Fruit fly (Drosophila melanogaster) whole organism, embryonic: Measurements from ENCODE around the gene Sbp2.

Experiments
- B-H1 ChIP-seq: fragments of 200-800 bp; sonication (Bioruptor generic); IDR thresholded peaks from 3 replicates; pipeline ENCODE4 v1.3.6; 2022; ENCODE audit warnings: missing biosample characterization, missing genetic modification characterization
- CG10274 ChIP-seq: fragments of 200-800 bp; sonication (Bioruptor generic); optimal IDR thresholded peaks from 3 replicates; lab custom pipeline; 2017; ENCODE audit warnings: missing biosample characterization, mild to moderate bottlenecking, missing genetic modification characterization
- CG10565 ChIP-seq: fragments of 200-800 bp; sonication (Bioruptor generic); optimal IDR thresholded peaks from 3 replicates; lab custom pipeline; 2016; ENCODE audit warnings: missing biosample characterization, mild to moderate bottlenecking, missing genetic modification characterization
- CG11696 ChIP-seq: fragments of 200-800 bp; sonication (Bioruptor generic); IDR thresholded peaks from 2 replicates; pipeline ENCODE4 v1.3.6; 2022; ENCODE audit warnings: missing biosample characterization, missing genetic modification characterization
- CG1233 ChIP-seq: fragments of 200-800 bp; sonication (Bioruptor generic); optimal IDR thresholded peaks from 4 replicates; lab custom pipeline; 2018; ENCODE audit warnings: missing biosample characterization, mild to moderate bottlenecking, missing genetic modification characterization
- CG12744 ChIP-seq: fragments of 200-800 bp; sonication (Bioruptor generic); optimal IDR thresholded peaks from 2 replicates; lab custom pipeline; 2016; ENCODE audit warnings: missing biosample characterization, missing genetic modification characterization
- CG13624 ChIP-seq: fragments of 200-800 bp; sonication (Bioruptor generic); optimal IDR thresholded peaks from 2 replicates; lab custom pipeline; 2016; ENCODE audit warnings: missing biosample characterization, missing genetic modification characterization
- CG14710 ChIP-seq: fragments of 200-800 bp; sonication (Bioruptor generic); optimal IDR thresholded peaks from 3 replicates; lab custom pipeline; 2019; ENCODE audit warnings: missing biosample characterization, mild to moderate bottlenecking, missing genetic modification characterization, moderate library complexity
- CG17568 ChIP-seq: fragments of 200-800 bp; sonication (Bioruptor generic); optimal IDR thresholded peaks from 2 replicates; lab custom pipeline; 2018; ENCODE audit warnings: missing biosample characterization, mild to moderate bottlenecking, missing genetic modification characterization, moderate library complexity
- CG2116 ChIP-seq: fragments of 200-800 bp; sonication (Bioruptor generic); optimal IDR thresholded peaks from 3 replicates; lab custom pipeline; 2018; ENCODE audit warnings: missing biosample characterization, mild to moderate bottlenecking, missing genetic modification characterization
- CG2202 ChIP-seq: fragments of 200-800 bp; sonication (Bioruptor generic); optimal IDR thresholded peaks from 2 replicates; lab custom pipeline; 2018; ENCODE audit warnings: missing biosample characterization, mild to moderate bottlenecking, missing genetic modification characterization
- CG2712 ChIP-seq: fragments of 200-800 bp; optimal IDR thresholded peaks from 3 replicates; lab custom pipeline; 2019; ENCODE audit warnings: missing biosample characterization, mild to moderate bottlenecking, missing genetic modification characterization, moderate library complexity
- CG31365 ChIP-seq: fragments of 200-800 bp; sonication (Bioruptor generic); optimal IDR thresholded peaks from 2 replicates; lab custom pipeline; 2018; ENCODE audit warnings: missing biosample characterization, mild to moderate bottlenecking, missing genetic modification characterization
- CG43689 ChIP-seq: fragments of 200-800 bp; sonication (Bioruptor generic); IDR thresholded peaks from 2 replicates; pipeline ENCODE4 v1.3.6; 2022; ENCODE audit warnings: missing biosample characterization, missing genetic modification characterization
- CG7556 ChIP-seq: fragments of 200-800 bp; sonication (Bioruptor generic); optimal IDR thresholded peaks from 2 replicates; lab custom pipeline; 2017; ENCODE audit warnings: missing biosample characterization, mild to moderate bottlenecking, missing genetic modification characterization
- CG7928 ChIP-seq: fragments of 200-800 bp; sonication (Bioruptor generic); optimal IDR thresholded peaks from 2 replicates; lab custom pipeline; 2017; ENCODE audit warnings: missing biosample characterization, mild to moderate bottlenecking, missing genetic modification characterization
- CG8281 ChIP-seq: fragments of 200-800 bp; sonication (Bioruptor generic); optimal IDR thresholded peaks from 2 replicates; lab custom pipeline; 2018; ENCODE audit warnings: missing biosample characterization, mild to moderate bottlenecking, missing genetic modification characterization, moderate library complexity
- CG8290 ChIP-seq, 3 experiments: fragments of 200-800 bp; sonication (Bioruptor generic); optimal IDR thresholded peaks; 2 replicates each; lab custom pipeline; 2016 to 2019; ENCODE audit warnings: missing biosample characterization in 3 of 3, missing genetic modification characterization in 3 of 3, mild to moderate bottlenecking in 2 of 3, moderate library complexity in 1 of 3
- CG8944 ChIP-seq: fragments of 200-800 bp; sonication (Bioruptor generic); optimal IDR thresholded peaks from 3 replicates; lab custom pipeline; 2016; ENCODE audit warnings: missing biosample characterization, missing genetic modification characterization
- D ChIP-seq, 2 experiments: fragments of 200-800 bp in 1 of 2; fragments of >200 bp in 1 of 2; sonication (Bioruptor generic) in 1 of 2; optimal IDR thresholded peaks; 2 replicates in 1 of 2; 3 replicates in 1 of 2; lab custom pipeline; 2017; ENCODE audit warnings: mild to moderate bottlenecking in 1 of 2, missing biosample characterization in 1 of 2, missing genetic modification characterization in 1 of 2, missing genetic modification reagents in 1 of 2
- Dip2 ChIP-seq: fragments of 200-800 bp; sonication (Bioruptor generic); IDR thresholded peaks from 2 replicates; pipeline ENCODE4 v1.3.6; 2022; ENCODE audit warnings: missing biosample characterization, missing genetic modification characterization
- Dip3 ChIP-seq: fragments of 200-800 bp; sonication (Bioruptor generic); optimal IDR thresholded peaks from 3 replicates; lab custom pipeline; 2016; ENCODE audit warnings: missing biosample characterization, missing genetic modification characterization
- E2f1 ChIP-seq: fragments of 200-800 bp; sonication (Bioruptor generic); IDR thresholded peaks from 2 replicates; pipeline ENCODE4 v1.3.6; 2022; ENCODE audit warnings: missing biosample characterization, missing genetic modification characterization
- Fer2 ChIP-seq: fragments of 200-800 bp; sonication (Bioruptor generic); optimal IDR thresholded peaks from 2 replicates; lab custom pipeline; 2018; ENCODE audit warnings: missing biosample characterization, mild to moderate bottlenecking, missing genetic modification characterization, moderate library complexity
- HLH3B ChIP-seq: fragments of 200-800 bp; sonication (Bioruptor generic); IDR thresholded peaks from 2 replicates; pipeline ENCODE4 v1.3.6; 2022; ENCODE audit warnings: missing biosample characterization, missing genetic modification characterization
- HLH54F ChIP-seq: fragments of 200-800 bp; sonication (Bioruptor generic); optimal IDR thresholded peaks from 3 replicates; lab custom pipeline; 2016; ENCODE audit warnings: missing biosample characterization, missing genetic modification characterization
- Hr78 ChIP-seq, 2 experiments: fragments of 200-800 bp in 1 of 2; fragments of >200 bp in 1 of 2; sonication (Bioruptor generic) in 1 of 2; optimal IDR thresholded peaks; 2 replicates each; lab custom pipeline; 2017 to 2019; ENCODE audit warnings: missing biosample characterization in 2 of 2, missing genetic modification characterization in 2 of 2, mild to moderate bottlenecking in 1 of 2, moderate library complexity in 1 of 2
- Jarid2 ChIP-seq: fragments of 200-800 bp; sonication (Bioruptor generic); optimal IDR thresholded peaks from 3 replicates; lab custom pipeline; 2017; ENCODE audit warnings: mild to moderate bottlenecking, missing biosample characterization, missing genetic modification reagents, missing genetic modification characterization
- Lhr ChIP-seq: fragments of 200-800 bp; sonication (Bioruptor generic); optimal IDR thresholded peaks from 3 replicates; lab custom pipeline; 2017; ENCODE audit warnings: mild to moderate bottlenecking, missing biosample characterization, missing genetic modification reagents, missing genetic modification characterization
- Myb ChIP-seq: fragments of 200-800 bp; sonication (Bioruptor generic); optimal IDR thresholded peaks from 2 replicates; lab custom pipeline; 2016; ENCODE audit warnings: missing biosample characterization, missing genetic modification characterization
- NC2β ChIP-seq: fragments of 200-800 bp; sonication (Bioruptor generic); optimal IDR thresholded peaks from 2 replicates; lab custom pipeline; 2016; ENCODE audit warnings: missing biosample characterization, missing genetic modification characterization
- NFAT ChIP-seq: fragments of 200-800 bp; sonication (Bioruptor generic); IDR thresholded peaks from 2 replicates; pipeline ENCODE4 v1.3.6; 2022; ENCODE audit warnings: missing biosample characterization, missing genetic modification characterization
- Nf-YB ChIP-seq: fragments of 200-800 bp; sonication (Bioruptor generic); optimal IDR thresholded peaks from 3 replicates; lab custom pipeline; 2019; ENCODE audit warnings: missing biosample characterization, mild to moderate bottlenecking, missing genetic modification characterization, moderate library complexity
- Ssrp ChIP-seq: fragments of 200-800 bp; sonication (Bioruptor generic); optimal IDR thresholded peaks from 2 replicates; lab custom pipeline; 2018; ENCODE audit warnings: missing biosample characterization, mild to moderate bottlenecking, missing genetic modification characterization, moderate library complexity
- bab2 ChIP-seq: fragments of 200-800 bp; sonication (Bioruptor generic); optimal IDR thresholded peaks from 2 replicates; lab custom pipeline; 2016; ENCODE audit warnings: missing biosample characterization, missing genetic modification characterization
- bsh ChIP-seq, 2 experiments: fragments of 200-800 bp; sonication (Bioruptor generic); optimal IDR thresholded peaks; 2 replicates each; lab custom pipeline; 2017 to 2018; ENCODE audit warnings: mild to moderate bottlenecking in 2 of 2, missing biosample characterization in 2 of 2, missing genetic modification characterization in 2 of 2, moderate library complexity in 1 of 2
- corto ChIP-seq: fragments of 200-800 bp; sonication (Bioruptor generic); optimal IDR thresholded peaks from 2 replicates; lab custom pipeline; 2016; ENCODE audit warnings: missing biosample characterization, mild to moderate bottlenecking, missing genetic modification characterization, moderate library complexity
- crc ChIP-seq: fragments of 200-800 bp; sonication (Bioruptor generic); optimal IDR thresholded peaks from 2 replicates; lab custom pipeline; 2016; ENCODE audit warnings: missing biosample characterization, missing genetic modification characterization
- dpn ChIP-seq, 2 experiments: fragments of 200-800 bp; sonication (Bioruptor generic); optimal IDR thresholded peaks; 3 replicates each; lab custom pipeline; 2016; ENCODE audit warnings: missing biosample characterization in 2 of 2, missing genetic modification characterization in 2 of 2
- ewg ChIP-seq: fragments of 200-800 bp; sonication (Bioruptor generic); optimal IDR thresholded peaks from 3 replicates; lab custom pipeline; 2017; ENCODE audit warnings: mild to moderate bottlenecking, missing biosample characterization, missing genetic modification reagents, missing genetic modification characterization
- gsb ChIP-seq: fragments of 200-800 bp; sonication (Bioruptor generic); IDR thresholded peaks from 2 replicates; pipeline ENCODE4 v1.3.6; 2022; ENCODE audit warnings: missing biosample characterization, missing genetic modification characterization
- jing ChIP-seq: fragments of 200-800 bp; sonication (Bioruptor generic); optimal IDR thresholded peaks from 2 replicates; lab custom pipeline; 2018; ENCODE audit warnings: missing biosample characterization, mild to moderate bottlenecking, missing genetic modification characterization
- kah ChIP-seq: fragments of 200-800 bp; sonication (Bioruptor generic); optimal IDR thresholded peaks from 2 replicates; lab custom pipeline; 2018; ENCODE audit warnings: missing biosample characterization, mild to moderate bottlenecking, missing genetic modification characterization
- lmd ChIP-seq: fragments of 200-800 bp; sonication (Bioruptor generic); IDR thresholded peaks from 2 replicates; pipeline ENCODE4 v1.3.6; 2022; ENCODE audit warnings: missing biosample characterization, missing genetic modification characterization
- pfk ChIP-seq: fragments of 200-800 bp; sonication (Bioruptor generic); optimal IDR thresholded peaks from 2 replicates; lab custom pipeline; 2018; ENCODE audit warnings: missing biosample characterization, mild to moderate bottlenecking, missing genetic modification characterization, moderate library complexity
- pnt ChIP-seq: fragments of 200-800 bp; sonication (Bioruptor generic); optimal IDR thresholded peaks from 3 replicates; lab custom pipeline; 2016; ENCODE audit warnings: missing biosample characterization, missing genetic modification characterization
- psq ChIP-seq: fragments of 200-800 bp; sonication (Bioruptor generic); optimal IDR thresholded peaks from 2 replicates; lab custom pipeline; 2017; ENCODE audit warnings: missing biosample characterization, missing genetic modification characterization
- schlank ChIP-seq: fragments of 200-800 bp; sonication (Bioruptor generic); optimal IDR thresholded peaks from 2 replicates; lab custom pipeline; 2018; ENCODE audit warnings: missing biosample characterization, mild to moderate bottlenecking, missing genetic modification characterization
- ttk ChIP-seq: fragments of 200-800 bp; sonication (Bioruptor generic); IDR thresholded peaks from 2 replicates; pipeline ENCODE4 v2.1.2; 2022; ENCODE audit warnings: missing biosample characterization, missing genetic modification characterization
- zen2 ChIP-seq: fragments of 200-800 bp; sonication (Bioruptor generic); IDR thresholded peaks from 3 replicates; pipeline ENCODE4 v1.3.6; 2022; ENCODE audit warnings: missing biosample characterization, missing genetic modification characterization; ENCODE audit not compliant: partially characterized antibody

Sbp2 gene

dm6 chr3L:8296941-8297340 is 7.0 kb upstream of the Sbp2 start, which contains the start of gene Rab19 (continued):
- TF ChIP-seq CG7556 (GFP tag; lab: Kevin White, UChicago): no peak
- no peak for TF ChIP-seq Lhr (GFP tag; lab: Kevin White, UChicago)
- no peak for TF ChIP-seq gsb
- TF ChIP-seq lmd (GFP tag; lab: Robert Waterston, UW): no peak
- TF ChIP-seq Dip3: no peak
- no peak for TF ChIP-seq pnt (GFP tag; lab: Kevin White, UChicago)
- TF ChIP-seq CG8281 (tag; lab: Kevin White, UChicago): no peak
- TF ChIP-seq CG10565 (GFP tag; lab: Kevin White, UChicago): no peak
- TF ChIP-seq Hr78 (GFP tag; optimal IDR thresholded peaks at IDR 0.05; lab: Kevin White, UChicago): peak in 1 of 2 experiments; percentile 100
- no peak for TF ChIP-seq CG10274 (GFP tag; lab: Kevin White, UChicago)
- no peak for TF ChIP-seq CG7928 (GFP tag; lab: Kevin White, UChicago)
- no peak for TF ChIP-seq corto (GFP tag; lab: Kevin White, UChicago)
- no peak for TF ChIP-seq Nf-YB
- no peak for TF ChIP-seq B-H1 (GFP tag; lab: Robert Waterston, UW)
- TF ChIP-seq CG14710 (tag; lab: Kevin White, UChicago): peak; percentile 93
- no peak for TF ChIP-seq dpn (GFP tag; optimal IDR thresholded peaks at IDR 0.05; lab: Kevin White, UChicago)
- TF ChIP-seq CG2202 (tag; lab: Kevin White, UChicago): no peak
- TF ChIP-seq CG8290 (GFP tag; optimal IDR thresholded peaks at IDR 0.05; lab: Kevin White, UChicago): no peak
- no peak for TF ChIP-seq CG8290 (tag; optimal IDR thresholded peaks at IDR 0.05; lab: Kevin White, UChicago)
- no peak for TF ChIP-seq bsh (GFP tag; optimal IDR thresholded peaks at IDR 0.05; lab: Kevin White, UChicago)
- TF ChIP-seq pfk (GFP tag; lab: Kevin White, UChicago): no peak
- TF ChIP-seq CG2116 (GFP tag; lab: Kevin White, UChicago): peak; percentile 82
- no peak for TF ChIP-seq CG12744
- TF ChIP-seq bab2: no peak
- TF ChIP-seq Ssrp (tag; lab: Kevin White, UChicago): no peak
- no peak for TF ChIP-seq Dip2 (GFP tag; lab: Robert Waterston, UW)
- TF ChIP-seq CG43689 (GFP tag; lab: Robert Waterston, UW): no peak
- no peak for TF ChIP-seq ewg (GFP tag; lab: Kevin White, UChicago)
- no peak for TF ChIP-seq Fer2 (tag; lab: Kevin White, UChicago)
- TF ChIP-seq schlank: no peak
- no peak for TF ChIP-seq HLH54F
- TF ChIP-seq CG11696 (GFP tag; lab: Robert Waterston, UW): no peak
- peak; percentile 20 for TF ChIP-seq CG2712 (tag; lab: Kevin White, UChicago)
- TF ChIP-seq zen2 (GFP tag; lab: Robert Waterston, UW): peak; percentile 91
- no peak for TF ChIP-seq CG17568
- no peak for TF ChIP-seq CG13624 (GFP tag; lab: Kevin White, UChicago)
- no peak for TF ChIP-seq Jarid2 (GFP tag; lab: Kevin White, UChicago)
- no peak for TF ChIP-seq ttk (GFP tag; lab: Robert Waterston, UW)
- no peak for TF ChIP-seq NFAT
- peak; percentile 85 for TF ChIP-seq Myb (GFP tag; lab: Kevin White, UChicago)
- no peak for TF ChIP-seq kah (GFP tag; lab: Kevin White, UChicago)
- TF ChIP-seq crc (GFP tag; lab: Kevin White, UChicago): no peak
- TF ChIP-seq CG31365 (tag; lab: Kevin White, UChicago): no peak
- no peak for TF ChIP-seq E2f1 (GFP tag; lab: Robert Waterston, UW)
- TF ChIP-seq D (optimal IDR thresholded peaks at IDR 0.05; lab: Kevin White, UChicago): no peak
- no peak for TF ChIP-seq D (GFP tag; optimal IDR thresholded peaks at IDR 0.05; lab: Kevin White, UChicago)
- no peak for TF ChIP-seq NC2β (GFP tag; lab: Kevin White, UChicago)
- TF ChIP-seq HLH3B: no peak
- no peak for TF ChIP-seq CG1233 (GFP tag; lab: Kevin White, UChicago)
- no peak for TF ChIP-seq jing (GFP tag; lab: Kevin White, UChicago)
- TF ChIP-seq psq (GFP tag; lab: Kevin White, UChicago): no peak
- no peak for TF ChIP-seq CG8944 (GFP tag; lab: Kevin White, UChicago)
